Worm (Caenorhabditis elegans) whole organism, young adult: ENCODE measurements around the gene cey-4.

Source experiments
- B0019.2 ChIP-seq: fragments of 200-800 bp; sonication (Bioruptor generic); conservative IDR thresholded peaks from 2 replicates; pipeline ENCODE4 v1.3.6; 2022; ENCODE audit warnings: missing genetic modification reagents, missing genetic modification characterization, missing compliant biosample characterization
- F22D6.2 ChIP-seq: sonication (generic microtip); optimal IDR thresholded peaks from 2 replicates; lab custom pipeline; 2016; ENCODE audit warnings: mild to moderate bottlenecking, missing genetic modification characterization, missing compliant biosample characterization
- F33H1.4 ChIP-seq: fragments of 200-800 bp; sonication (Bioruptor generic); IDR thresholded peaks from 2 replicates; pipeline ENCODE4 v1.3.6; 2022; ENCODE audit warnings: missing genetic modification reagents, missing genetic modification characterization, missing compliant biosample characterization
- F39B2.1 ChIP-seq: fragments of 200-800 bp; sonication (Bioruptor generic); IDR thresholded peaks from 2 replicates; pipeline ENCODE4 v1.3.6; 2022; ENCODE audit warnings: missing genetic modification reagents, missing genetic modification characterization, missing compliant biosample characterization
- K12H6.12 ChIP-seq: fragments of 200-800 bp; sonication (Bioruptor generic); optimal IDR thresholded peaks from 2 replicates; lab custom pipeline; 2018; ENCODE audit warnings: mild to moderate bottlenecking, missing genetic modification characterization, missing compliant biosample characterization
- T07F8.4 ChIP-seq: sonication (generic microtip); optimal IDR thresholded peaks from 2 replicates; lab custom pipeline; 2016; ENCODE audit warnings: mild to moderate bottlenecking, missing genetic modification characterization, moderate library complexity, missing compliant biosample characterization
- Y53G8AR.9 ChIP-seq: fragments of 200-800 bp; sonication (Bioruptor generic); conservative IDR thresholded peaks from 2 replicates; pipeline ENCODE4 v1.3.6; 2022; ENCODE audit warnings: missing genetic modification reagents, missing genetic modification characterization, missing compliant biosample characterization
- Y79H2A.3 ChIP-seq: fragments of 200-800 bp; sonication (Bioruptor generic); conservative IDR thresholded peaks from 2 replicates; pipeline ENCODE4 v1.3.6; 2022; ENCODE audit warnings: missing genetic modification reagents, missing genetic modification characterization, missing compliant biosample characterization
- ama-1 ChIP-seq, 3 experiments: fragments of 150-350 bp in 1 of 3; sonication (generic microtip) in 2 of 3; optimal IDR thresholded peaks; 2 replicates each; lab custom pipeline; 2014 to 2018; ENCODE audit warnings: missing biosample characterization in 2 of 3, missing genetic modification characterization in 2 of 3, missing genetic modification reagents in 2 of 3
- cebp-1 ChIP-seq, 2 experiments: fragments of 200-800 bp in 1 of 2; sonication (Bioruptor generic) in 1 of 2; sonication (generic microtip) in 1 of 2; IDR thresholded peaks in 1 of 2; optimal IDR thresholded peaks in 1 of 2; 2 replicates each; pipeline versions ENCODE4 v1.3.6 to Lab custom; 2017 to 2022; ENCODE audit warnings: missing compliant biosample characterization in 2 of 2, missing genetic modification characterization in 2 of 2, mild to moderate bottlenecking in 1 of 2, missing genetic modification reagents in 1 of 2, moderate library complexity in 1 of 2
- ceh-79 ChIP-seq: sonication (generic microtip); optimal IDR thresholded peaks from 2 replicates; lab custom pipeline; 2017; ENCODE audit warnings: mild to moderate bottlenecking, missing genetic modification characterization, missing compliant biosample characterization
- chd-7 ChIP-seq: sonication (generic microtip); optimal IDR thresholded peaks from 2 replicates; lab custom pipeline; 2016; ENCODE audit warnings: mild to moderate bottlenecking, missing genetic modification characterization, moderate library complexity, missing compliant biosample characterization
- dox-1 ChIP-seq: fragments of 200-800 bp; sonication (Bioruptor generic); IDR thresholded peaks from 2 replicates; pipeline ENCODE4 v1.3.6; 2022; ENCODE audit warnings: missing genetic modification reagents, missing genetic modification characterization, missing compliant biosample characterization
- dpl-1 ChIP-seq: fragments of 150-350 bp; optimal IDR thresholded peaks from 2 replicates; lab custom pipeline; 2014; ENCODE audit warnings: missing biosample characterization, missing genetic modification reagents, missing genetic modification characterization
- efl-1 ChIP-seq: fragments of 150-350 bp; optimal IDR thresholded peaks from 2 replicates; lab custom pipeline; 2014; ENCODE audit warnings: missing biosample characterization, missing genetic modification reagents, missing genetic modification characterization
- hmg-1.2 ChIP-seq: fragments of 200-800 bp; sonication (Bioruptor generic); IDR thresholded peaks from 2 replicates; pipeline ENCODE4 v1.3.6; 2022; ENCODE audit warnings: missing genetic modification reagents, missing genetic modification characterization, missing compliant biosample characterization
- hrde-1 ChIP-seq: sonication (generic microtip); optimal IDR thresholded peaks from 2 replicates; lab custom pipeline; 2016; ENCODE audit warnings: missing genetic modification characterization, mild to moderate bottlenecking, missing compliant biosample characterization, moderate library complexity, missing genotype, missing genetic modification reagents, borderline replicate concordance
- lag-1 ChIP-seq: fragments of 200-800 bp; sonication (Bioruptor generic); IDR thresholded peaks from 2 replicates; pipeline ENCODE4 v1.3.6; 2022; ENCODE audit warnings: missing genetic modification reagents, missing genetic modification characterization, missing compliant biosample characterization
- lin-26 ChIP-seq: fragments of 200-800 bp; sonication (Bioruptor generic); IDR thresholded peaks from 2 replicates; pipeline ENCODE4 v1.3.6; 2022; ENCODE audit warnings: missing genetic modification reagents, missing genetic modification characterization, missing compliant biosample characterization
- lin-35 ChIP-seq, 3 experiments: fragments of 150-350 bp in 2 of 3; sonication (generic microtip) in 1 of 3; optimal IDR thresholded peaks; 2 replicates each; lab custom pipeline; 2014 to 2018; ENCODE audit warnings: missing biosample characterization in 3 of 3, missing genetic modification characterization in 3 of 3, missing genetic modification reagents in 3 of 3
- lin-40 ChIP-seq: sonication (generic microtip); optimal IDR thresholded peaks from 2 replicates; lab custom pipeline; 2016; ENCODE audit warnings: missing genetic modification characterization, mild to moderate bottlenecking, missing compliant biosample characterization, missing genotype, missing genetic modification reagents
- lir-1 ChIP-seq: fragments of 200-800 bp; sonication (Bioruptor generic); conservative IDR thresholded peaks from 2 replicates; pipeline ENCODE4 v1.3.6; 2022; ENCODE audit warnings: missing genetic modification reagents, missing genetic modification characterization, missing compliant biosample characterization
- madf-3 ChIP-seq: fragments of 200-800 bp; sonication (Bioruptor generic); IDR thresholded peaks from 2 replicates; pipeline ENCODE4 v1.3.6; 2022; ENCODE audit warnings: missing genetic modification reagents, missing genetic modification characterization, missing compliant biosample characterization
- mcd-1 ChIP-seq: fragments of 200-800 bp; sonication (Bioruptor generic); IDR thresholded peaks from 2 replicates; pipeline ENCODE4 v1.3.6; 2022; ENCODE audit warnings: missing genetic modification reagents, missing genetic modification characterization, missing compliant biosample characterization
- mes-4 ChIP-seq: sonication (generic microtip); optimal IDR thresholded peaks from 2 replicates; lab custom pipeline; 2016; ENCODE audit warnings: missing genotype, missing genetic modification characterization, missing compliant biosample characterization
- nfya-1 ChIP-seq: sonication (generic microtip); optimal IDR thresholded peaks from 2 replicates; lab custom pipeline; 2017; ENCODE audit warnings: antibody characterized with exemption, missing compliant biosample characterization, missing genetic modification characterization, borderline replicate concordance; ENCODE audit not compliant: insufficient read depth
- nfya-2 ChIP-seq: fragments of 200-800 bp; sonication (Bioruptor generic); IDR thresholded peaks from 2 replicates; pipeline ENCODE4 v1.3.6; 2022; ENCODE audit warnings: missing genetic modification reagents, missing genetic modification characterization, missing compliant biosample characterization
- nhr-179 ChIP-seq: sonication (generic microtip); optimal IDR thresholded peaks from 2 replicates; lab custom pipeline; 2016; ENCODE audit warnings: mild to moderate bottlenecking, missing genetic modification characterization, missing compliant biosample characterization
- pha-4 ChIP-seq: fragments of 150-350 bp; sonication (generic microtip); optimal IDR thresholded peaks from 2 replicates; lab custom pipeline; 2014; ENCODE audit warnings: missing biosample characterization, missing genetic modification reagents, missing genetic modification characterization
- rcor-1 ChIP-seq: fragments of 200-800 bp; sonication (Bioruptor generic); IDR thresholded peaks from 2 replicates; pipeline ENCODE4 v1.3.6; 2022; ENCODE audit warnings: missing genetic modification reagents, missing genetic modification characterization, missing compliant biosample characterization
- rpc-1 ChIP-seq, 2 experiments: fragments of 150-350 bp in 1 of 2; sonication (generic microtip) in 1 of 2; optimal IDR thresholded peaks; 2 replicates each; lab custom pipeline; 2014 to 2018; ENCODE audit warnings: missing biosample characterization in 1 of 2, missing genetic modification characterization in 1 of 2, missing genetic modification reagents in 1 of 2, missing genotype in 1 of 2
- sea-2 ChIP-seq: fragments of 200-800 bp; sonication (Bioruptor generic); IDR thresholded peaks from 2 replicates; pipeline ENCODE4 v1.3.6; 2022; ENCODE audit warnings: missing genetic modification characterization, missing compliant biosample characterization
- snpc-4 ChIP-seq, 5 experiments: fragments of 150-350 bp in 1 of 5; sonication (generic microtip) in 4 of 5; optimal IDR thresholded peaks; 2 replicates each; lab custom pipeline; 2014 to 2018; ENCODE audit warnings: missing genetic modification characterization in 5 of 5, missing biosample characterization in 3 of 5, antibody characterized with exemption in 2 of 5, mild to moderate bottlenecking in 2 of 5, missing compliant biosample characterization in 2 of 5, missing genotype in 2 of 5, moderate library complexity in 2 of 5, missing genetic modification reagents in 1 of 5
- tbp1 ChIP-seq: fragments of 200-800 bp; sonication (Bioruptor generic); optimal IDR thresholded peaks from 2 replicates; lab custom pipeline; 2018; ENCODE audit warnings: mild to moderate bottlenecking, missing genetic modification characterization, missing compliant biosample characterization
- tbx-9 ChIP-seq: sonication (generic microtip); optimal IDR thresholded peaks from 2 replicates; lab custom pipeline; 2016; ENCODE audit warnings: borderline replicate concordance, missing genetic modification characterization, inconsistent platforms, missing compliant biosample characterization
- unc-130 ChIP-seq: sonication (generic microtip); optimal IDR thresholded peaks from 2 replicates; lab custom pipeline; 2016; ENCODE audit warnings: missing genetic modification reagents, missing genetic modification characterization, missing compliant biosample characterization
- zfh-2 ChIP-seq: fragments of 200-800 bp; sonication (Bioruptor generic); conservative IDR thresholded peaks from 2 replicates; pipeline ENCODE4 v1.3.6; 2022; ENCODE audit warnings: missing genetic modification reagents, missing genetic modification characterization, missing compliant biosample characterization
- ztf-25 ChIP-seq: fragments of 200-800 bp; sonication (Bioruptor generic); IDR thresholded peaks from 2 replicates; pipeline ENCODE4 v1.3.6; 2022; ENCODE audit warnings: missing genetic modification reagents, missing genetic modification characterization, missing compliant biosample characterization

The cey-4 gene

ce11 chrIII:10909166-10909565, 40.7 kb upstream of the cey-4 start:
- TF ChIP-seq F33H1.4 = no peak
- peak; percentile 35 for TF ChIP-seq dpl-1

- peak; percentile 82 for TF ChIP-seq dpl-1
- TF ChIP-seq lin-35 (GFP tag; optimal IDR thresholded peaks at IDR 0.05; lab: Kevin White, UChicago) = peak in 1 of 3 experiments; percentile 11
- no peak for TF ChIP-seq T07F8.4 (tag; lab: Kevin White, UChicago)
- no peak for TF ChIP-seq dox-1 (GFP tag; lab: Robert Waterston, UW)
Measured at ce11 chrIII:10908543-10908942, 40.0 kb upstream of the cey-4 start.

- TF ChIP-seq ztf-25 (GFP tag; lab: Robert Waterston, UW) (no peak), efl-1 (peak; percentile 62), dpl-1 (peak; percentile 94), lin-35 (GFP tag; optimal IDR thresholded peaks at IDR 0.05; lab: Kevin White, UChicago) (peak in 1 of 3 experiments; percentile 70)
Measured at ce11 chrIII:10907678-10908217, 39.2 kb upstream of the cey-4 start.

ce11 chrIII:10906325-10906724, 37.8 kb upstream of the cey-4 start:
- TF ChIP-seq dpl-1 = peak; percentile 66
- TF ChIP-seq rcor-1 (GFP tag; lab: Robert Waterston, UW) = no peak
- peak; percentile 10 for TF ChIP-seq efl-1
- TF ChIP-seq Y53G8AR.9 (GFP tag; lab: Robert Waterston, UW) = no peak

ce11 chrIII:10905112-10905511, 36.6 kb upstream of the cey-4 start:
- no peak for TF ChIP-seq hrde-1
- peak; percentile 45 for TF ChIP-seq efl-1
- no peak for TF ChIP-seq rpc-1 (optimal IDR thresholded peaks at IDR 0.05; lab: Kevin White, UChicago)
- TF ChIP-seq rpc-1 (tag; optimal IDR thresholded peaks at IDR 0.05; lab: Kevin White, UChicago) = no peak
- TF ChIP-seq mes-4 (tag; lab: Kevin White, UChicago) = no peak
- TF ChIP-seq pha-4 (tag; lab: Kevin White, UChicago) = no peak
- TF ChIP-seq madf-3 (GFP tag; lab: Robert Waterston, UW) = no peak
- TF ChIP-seq dpl-1 = peak; percentile 51
- TF ChIP-seq nfya-1 (tag; lab: Kevin White, UChicago) = no peak
- TF ChIP-seq lin-35 (GFP tag; optimal IDR thresholded peaks at IDR 0.05; lab: Kevin White, UChicago) = peak in 2 of 3 experiments; percentile 46 to 88
- TF ChIP-seq sea-2 = no peak
- peak; percentile 12 for TF ChIP-seq K12H6.12 (tag; lab: Kevin White, UChicago)
- peak; percentile 61 for TF ChIP-seq snpc-4 (GFP tag; optimal IDR thresholded peaks at IDR 0.05; lab: Kevin White, UChicago)
- no peak for TF ChIP-seq snpc-4 (tag; optimal IDR thresholded peaks at IDR 0.05; lab: Kevin White, UChicago)
- TF ChIP-seq unc-130 (GFP tag; lab: Kevin White, UChicago) = no peak
- TF ChIP-seq nfya-2 (GFP tag; lab: Robert Waterston, UW) = no peak
- TF ChIP-seq hmg-1.2 = peak; percentile 84
- TF ChIP-seq chd-7 (tag; lab: Kevin White, UChicago) = no peak
- no peak for TF ChIP-seq F39B2.1 (GFP tag; lab: Robert Waterston, UW)
- no peak for TF ChIP-seq lag-1 (GFP tag; lab: Robert Waterston, UW)
- no peak for TF ChIP-seq F22D6.2 (tag; lab: Kevin White, UChicago)
- TF ChIP-seq ama-1 (optimal IDR thresholded peaks at IDR 0.05; lab: Kevin White, UChicago) = no peak
- TF ChIP-seq ama-1 (GFP tag; optimal IDR thresholded peaks at IDR 0.05; lab: Kevin White, UChicago) = peak in 1 of 2 experiments; percentile 12
- no peak for TF ChIP-seq ceh-79 (tag; lab: Kevin White, UChicago)
- TF ChIP-seq nhr-179 (tag; lab: Kevin White, UChicago) = no peak
- TF ChIP-seq lir-1 (GFP tag; lab: Robert Waterston, UW) = no peak
- TF ChIP-seq lin-26 = no peak
- TF ChIP-seq mcd-1 (GFP tag; lab: Robert Waterston, UW) = peak; percentile 40
- TF ChIP-seq lin-40 (tag; lab: Kevin White, UChicago) = peak; percentile 27
- 0 out of 2 replicates have a peak, but pooled peaks have one; percentile 19 for TF ChIP-seq cebp-1 (GFP tag; IDR thresholded peaks at IDR 0.05; lab: Robert Waterston, UW)
- peak; percentile 52 for TF ChIP-seq cebp-1 (tag; optimal IDR thresholded peaks at IDR 0.05; lab: Kevin White, UChicago)
- TF ChIP-seq Y79H2A.3 (GFP tag; lab: Robert Waterston, UW) = no peak
- TF ChIP-seq tbp1 = no peak
- 0 out of 2 replicates have a peak, but pooled peaks have one; percentile 18 for TF ChIP-seq zfh-2 (GFP tag; lab: Robert Waterston, UW)
- no peak for TF ChIP-seq B0019.2 (GFP tag; lab: Robert Waterston, UW)
- TF ChIP-seq tbx-9 (tag; lab: Kevin White, UChicago) = no peak
